Fruit fly (Drosophila melanogaster) whole organism, wandering third instar larva: Measurements from ENCODE around the gene CG10513.

ENCODE experiments used
- br ChIP-seq: fragments of 200-800 bp; sonication (Bioruptor generic); optimal IDR thresholded peaks from 2 replicates; lab custom pipeline; 2016; ENCODE audit warnings: missing biosample characterization, missing genetic modification characterization
- pan ChIP-seq: fragments of >200 bp; optimal IDR thresholded peaks from 2 replicates; lab custom pipeline; 2017

dm6 chr3R:25262322-25262761 is 14.7 kb downstream of the CG10513 start, which contains the start of the genes Kdsr and CG11858:
- no peak for TF ChIP-seq pan
- peak; percentile 72 for TF ChIP-seq br (GFP tag; lab: Kevin White, UChicago)
